Worm (Caenorhabditis elegans) whole organism, L2 larva: ENCODE results near the gene C35A5.10.

Source experiments
- C34F6.9 ChIP-seq: fragments of 150-350 bp; optimal IDR thresholded peaks from 2 replicates; lab custom pipeline; 2014; ENCODE audit warnings: missing biosample characterization, missing genetic modification characterization
- F13H6.1 ChIP-seq: sonication (generic microtip); optimal IDR thresholded peaks from 2 replicates; lab custom pipeline; 2016; ENCODE audit warnings: missing genetic modification characterization, missing compliant biosample characterization
- R02D3.7 ChIP-seq: fragments of 150-350 bp; optimal IDR thresholded peaks from 2 replicates; lab custom pipeline; 2014; ENCODE audit warnings: missing biosample characterization, missing genetic modification characterization
- Y55F3AM.14 ChIP-seq: fragments of 200-800 bp; sonication (Bioruptor generic); optimal IDR thresholded peaks from 2 replicates; lab custom pipeline; 2018; ENCODE audit warnings: mild to moderate bottlenecking, missing genetic modification characterization, missing compliant biosample characterization
- ZK546.5 ChIP-seq: sonication (generic microtip); optimal IDR thresholded peaks from 2 replicates; lab custom pipeline; 2017; ENCODE audit warnings: missing biosample characterization, missing genetic modification characterization
- alr-1 ChIP-seq: fragments of 150-350 bp; optimal IDR thresholded peaks from 2 replicates; lab custom pipeline; 2014; ENCODE audit warnings: missing biosample characterization, missing genetic modification characterization
- aly-2 ChIP-seq: fragments of 150-350 bp; optimal IDR thresholded peaks from 2 replicates; lab custom pipeline; 2014; ENCODE audit warnings: missing biosample characterization, missing genetic modification characterization
- ama-1 ChIP-seq: fragments of 150-350 bp; optimal IDR thresholded peaks from 2 replicates; lab custom pipeline; 2018; ENCODE audit warnings: inconsistent platforms
- blmp-1 ChIP-seq: sonication (generic microtip); optimal IDR thresholded peaks from 2 replicates; lab custom pipeline; 2017; ENCODE audit warnings: missing genetic modification characterization, mild to moderate bottlenecking, missing compliant biosample characterization, antibody characterized with exemption, moderate library complexity; ENCODE audit not compliant: insufficient read depth
- ceh-16 ChIP-seq: fragments of 150-350 bp; optimal IDR thresholded peaks from 2 replicates; lab custom pipeline; 2014; ENCODE audit warnings: missing biosample characterization, missing genetic modification characterization
- ceh-82 ChIP-seq: fragments of 150-350 bp; optimal IDR thresholded peaks from 2 replicates; lab custom pipeline; 2014; ENCODE audit warnings: missing biosample characterization, missing genetic modification characterization
- crh-2 ChIP-seq: sonication (generic microtip); optimal IDR thresholded peaks from 2 replicates; lab custom pipeline; 2017; ENCODE audit warnings: missing biosample characterization, missing genetic modification characterization
- dmd-4 ChIP-seq: sonication (generic microtip); optimal IDR thresholded peaks from 2 replicates; lab custom pipeline; 2017; ENCODE audit warnings: missing biosample characterization, missing genetic modification characterization
- egl-27 ChIP-seq: sonication (generic microtip); optimal IDR thresholded peaks from 3 replicates; lab custom pipeline; 2017; ENCODE audit warnings: missing biosample characterization, missing genetic modification reagents, missing genetic modification characterization
- elt-1 ChIP-seq: fragments of 150-350 bp; optimal IDR thresholded peaks from 2 replicates; lab custom pipeline; 2014; ENCODE audit warnings: missing biosample characterization, missing genetic modification characterization
- elt-3 ChIP-seq: sonication (generic microtip); optimal IDR thresholded peaks from 2 replicates; lab custom pipeline; 2017; ENCODE audit warnings: missing biosample characterization, missing genetic modification characterization
- fos-1 ChIP-seq: fragments of 150-350 bp; optimal IDR thresholded peaks from 2 replicates; lab custom pipeline; 2014; ENCODE audit warnings: missing biosample characterization, missing genetic modification characterization
- gmeb-1 ChIP-seq: fragments of 150-350 bp; optimal IDR thresholded peaks from 2 replicates; lab custom pipeline; 2014; ENCODE audit warnings: missing biosample characterization, missing genetic modification characterization
- lin-13 ChIP-seq: fragments of 150-350 bp; optimal IDR thresholded peaks from 2 replicates; lab custom pipeline; 2014; ENCODE audit warnings: missing biosample characterization, missing genetic modification reagents, missing genetic modification characterization
- lin-39 ChIP-seq: fragments of 150-350 bp; optimal IDR thresholded peaks from 2 replicates; lab custom pipeline; 2014; ENCODE audit warnings: missing biosample characterization, missing genetic modification reagents, missing genetic modification characterization
- lsy-2 ChIP-seq, 2 experiments: fragments of 150-350 bp in 1 of 2; sonication (generic microtip) in 1 of 2; optimal IDR thresholded peaks; 2 replicates each; lab custom pipeline; 2014 to 2017; ENCODE audit warnings: missing biosample characterization in 2 of 2, missing genetic modification characterization in 2 of 2
- mab-5 ChIP-seq: fragments of 150-350 bp; optimal IDR thresholded peaks from 2 replicates; lab custom pipeline; 2014; ENCODE audit warnings: missing biosample characterization, missing genetic modification characterization
- mdl-1 ChIP-seq, 2 experiments: fragments of 150-350 bp in 1 of 2; sonication (generic microtip) in 1 of 2; optimal IDR thresholded peaks; 2 replicates each; lab custom pipeline; 2017; ENCODE audit warnings: missing biosample characterization in 2 of 2, missing genetic modification characterization in 2 of 2
- nhr-10 ChIP-seq: sonication (generic microtip); optimal IDR thresholded peaks from 2 replicates; lab custom pipeline; 2017; ENCODE audit warnings: missing biosample characterization, missing genetic modification characterization
- nhr-11 ChIP-seq: fragments of 150-350 bp; optimal IDR thresholded peaks from 2 replicates; lab custom pipeline; 2014; ENCODE audit warnings: missing biosample characterization, missing genetic modification characterization
- nhr-12 ChIP-seq: fragments of 150-350 bp; optimal IDR thresholded peaks from 2 replicates; lab custom pipeline; 2014; ENCODE audit warnings: missing biosample characterization, missing genetic modification characterization
- nhr-129 ChIP-seq: fragments of 150-350 bp; optimal IDR thresholded peaks from 2 replicates; lab custom pipeline; 2014; ENCODE audit warnings: missing biosample characterization, missing genetic modification characterization
- nhr-21 ChIP-seq: fragments of 150-350 bp; optimal IDR thresholded peaks from 2 replicates; lab custom pipeline; 2014; ENCODE audit warnings: missing biosample characterization, missing genetic modification characterization
- nhr-23 ChIP-seq: fragments of 150-350 bp; optimal IDR thresholded peaks from 2 replicates; lab custom pipeline; 2014; ENCODE audit warnings: missing biosample characterization, missing genetic modification reagents, missing genetic modification characterization
- nhr-237 ChIP-seq: fragments of 150-350 bp; optimal IDR thresholded peaks from 2 replicates; lab custom pipeline; 2014; ENCODE audit warnings: missing biosample characterization, missing genetic modification characterization
- nhr-25 ChIP-seq: fragments of 150-350 bp; sonication (generic microtip); optimal IDR thresholded peaks from 3 replicates; lab custom pipeline; 2014; ENCODE audit warnings: missing biosample characterization, missing genetic modification characterization
- nhr-6 ChIP-seq: fragments of 150-350 bp; optimal IDR thresholded peaks from 2 replicates; lab custom pipeline; 2014; ENCODE audit warnings: missing biosample characterization, missing genetic modification characterization
- nhr-77 ChIP-seq: fragments of 150-350 bp; optimal IDR thresholded peaks from 2 replicates; lab custom pipeline; 2014; ENCODE audit warnings: missing biosample characterization, missing genetic modification characterization
- peb-1 ChIP-seq: fragments of 150-350 bp; optimal IDR thresholded peaks from 2 replicates; lab custom pipeline; 2014; ENCODE audit warnings: missing biosample characterization, missing genetic modification characterization
- sem-4 ChIP-seq: fragments of 150-350 bp; optimal IDR thresholded peaks from 2 replicates; lab custom pipeline; 2014; ENCODE audit warnings: missing biosample characterization, missing genetic modification reagents, missing genetic modification characterization
- skn-1 ChIP-seq: sonication (generic microtip); optimal IDR thresholded peaks from 2 replicates; lab custom pipeline; 2017; ENCODE audit warnings: missing biosample characterization, missing genetic modification characterization
- sma-3 ChIP-seq: sonication (generic microtip); optimal IDR thresholded peaks from 2 replicates; lab custom pipeline; 2016; ENCODE audit warnings: missing genetic modification reagents, missing genetic modification characterization, missing compliant biosample characterization
- sma-9 ChIP-seq, 2 experiments: fragments of 150-350 bp in 1 of 2; sonication (generic microtip) in 1 of 2; optimal IDR thresholded peaks; 2 replicates each; lab custom pipeline; 2014 to 2016; ENCODE audit warnings: missing genetic modification characterization in 2 of 2, mild to moderate bottlenecking in 1 of 2, missing biosample characterization in 1 of 2, missing compliant biosample characterization in 1 of 2, missing genetic modification reagents in 1 of 2, moderate library complexity in 1 of 2
- snpc-4 ChIP-seq: fragments of 150-350 bp; optimal IDR thresholded peaks from 2 replicates; lab custom pipeline; 2014; ENCODE audit warnings: missing biosample characterization, missing genetic modification characterization
- unc-55 ChIP-seq: fragments of 150-350 bp; sonication (generic microtip); optimal IDR thresholded peaks from 3 replicates; lab custom pipeline; 2014; ENCODE audit warnings: missing biosample characterization, missing genetic modification reagents, missing genetic modification characterization
- unc-62 ChIP-seq: fragments of 150-350 bp; optimal IDR thresholded peaks from 2 replicates; lab custom pipeline; 2014; ENCODE audit warnings: missing biosample characterization, missing genetic modification reagents, missing genetic modification characterization
- zag-1 ChIP-seq: fragments of 150-350 bp; optimal IDR thresholded peaks from 2 replicates; lab custom pipeline; 2014; ENCODE audit warnings: missing biosample characterization, missing genetic modification characterization
- ztf-1 ChIP-seq: fragments of 200-800 bp; sonication (Bioruptor generic); conservative IDR thresholded peaks from 2 replicates; pipeline ENCODE4 v1.3.6; 2022; ENCODE audit warnings: missing genetic modification characterization, missing compliant biosample characterization
- ztf-4 ChIP-seq: fragments of 150-350 bp; optimal IDR thresholded peaks from 2 replicates; lab custom pipeline; 2014; ENCODE audit warnings: missing biosample characterization, missing genetic modification characterization

Gene C35A5.10

ce11 chrV:10525902-10526301 lies 21.9 kb downstream of the C35A5.10 start, which contains the start of the genes C35A5.8 and hda-11 (continued):
- TF ChIP-seq zag-1 = no peak
- no peak for TF ChIP-seq peb-1
- TF ChIP-seq dmd-4 (tag; lab: Kevin White, UChicago) = no peak
- no peak for TF ChIP-seq lin-39 (tag; lab: Kevin White, UChicago)
- TF ChIP-seq nhr-129 = peak; percentile 62

ce11 chrV:10528500-10528899 lies 24.5 kb downstream of the C35A5.10 start, which contains the start of gene F25D1.3:
F25D1.3 (plus strand) TSS chrV:10528724.
- TF ChIP-seq egl-27 (no peak), blmp-1 (tag; lab: Kevin White, UChicago) (peak; percentile 30)
- TF ChIP-seq, all 48 proteins: peak for 1

- TF ChIP-seq zag-1 (no peak), fos-1 (tag; lab: Kevin White, UChicago) (peak; percentile 22), C34F6.9 (tag; lab: Kevin White, UChicago) (no peak), F13H6.1 (tag; lab: Kevin White, UChicago) (no peak)
Observed at ce11 chrV:10529600-10529999, 25.6 kb downstream of the C35A5.10 start.

ce11 chrV:10532725-10533124 lies 28.7 kb downstream of the C35A5.10 start, which contains the start of gene txt-10:
txt-10 (minus strand) TSS chrV:10532825.
- TF ChIP-seq nhr-6 (tag; lab: Kevin White, UChicago) = no peak
- TF ChIP-seq crh-2 = no peak
- no peak for TF ChIP-seq egl-27
- TF ChIP-seq sma-9 (GFP tag; optimal IDR thresholded peaks at IDR 0.05; lab: Kevin White, UChicago) = no peak
- no peak for TF ChIP-seq sma-9 (tag; optimal IDR thresholded peaks at IDR 0.05; lab: Kevin White, UChicago)
- TF ChIP-seq fos-1 (tag; lab: Kevin White, UChicago) = no peak
- no peak for TF ChIP-seq nhr-237 (tag; lab: Kevin White, UChicago)
- TF ChIP-seq mdl-1 (tag; optimal IDR thresholded peaks at IDR 0.05; lab: Kevin White, UChicago) = no peak
- no peak for TF ChIP-seq blmp-1 (tag; lab: Kevin White, UChicago)
- TF ChIP-seq ceh-82 (tag; lab: Kevin White, UChicago) = no peak
- no peak for TF ChIP-seq sem-4 (tag; lab: Kevin White, UChicago)
- TF ChIP-seq peb-1 = no peak
- TF ChIP-seq ama-1 = no peak
- no peak for TF ChIP-seq ztf-1
- no peak for TF ChIP-seq Y55F3AM.14 (GFP tag; lab: Kevin White, UChicago)
- no peak for TF ChIP-seq nhr-23
- no peak for TF ChIP-seq F13H6.1 (tag; lab: Kevin White, UChicago)
- no peak for TF ChIP-seq dmd-4 (tag; lab: Kevin White, UChicago)
- TF ChIP-seq lin-39 (tag; lab: Kevin White, UChicago) = no peak
- TF ChIP-seq R02D3.7 = no peak

ce11 chrV:10535325-10535724 lies 31.3 kb downstream of the C35A5.10 start:
- TF ChIP-seq ZK546.5 (tag; lab: Kevin White, UChicago) (no peak), Y55F3AM.14 (GFP tag; lab: Kevin White, UChicago) (no peak), ceh-82 (tag; lab: Kevin White, UChicago) (no peak), nhr-25 (tag; lab: Kevin White, UChicago) (peak; percentile 6), nhr-11 (tag; lab: Kevin White, UChicago) (no peak), ama-1 (peak; percentile 62), fos-1 (tag; lab: Kevin White, UChicago) (peak; percentile 53), gmeb-1 (no peak), elt-1 (tag; lab: Kevin White, UChicago) (no peak), ztf-4 (peak; percentile 30), zag-1 (no peak), lin-39 (tag; lab: Kevin White, UChicago) (no peak), mab-5 (no peak), nhr-129 (peak; percentile 41), C34F6.9 (tag; lab: Kevin White, UChicago) (peak; percentile 41), nhr-12 (tag; lab: Kevin White, UChicago) (no peak), unc-55 (peak; percentile 6), unc-62 (GFP tag; lab: Kevin White, UChicago) (no peak), F13H6.1 (tag; lab: Kevin White, UChicago) (peak; percentile 28), sma-3 (no peak), skn-1 (tag; lab: Kevin White, UChicago) (peak; percentile 27), lsy-2 (tag; optimal IDR thresholded peaks at IDR 0.05; lab: Kevin White, UChicago) (peak in 1 of 2 experiments; percentile 10), lin-13 (peak; percentile 28), nhr-10 (tag; lab: Kevin White, UChicago) (no peak), sma-9 (GFP tag; optimal IDR thresholded peaks at IDR 0.05; lab: Kevin White, UChicago) (no peak), sma-9 (tag; optimal IDR thresholded peaks at IDR 0.05; lab: Kevin White, UChicago) (no peak), nhr-21 (tag; lab: Kevin White, UChicago) (no peak), elt-3 (tag; lab: Kevin White, UChicago) (no peak), snpc-4 (tag; lab: Kevin White, UChicago) (no peak), nhr-77 (tag; lab: Kevin White, UChicago) (no peak), ceh-16 (tag; lab: Kevin White, UChicago) (no peak), blmp-1 (tag; lab: Kevin White, UChicago) (no peak), alr-1 (tag; lab: Kevin White, UChicago) (no peak), crh-2 (peak; percentile 33), aly-2 (tag; lab: Kevin White, UChicago) (no peak), ztf-1 (no peak)
